Fruit fly (Drosophila melanogaster): ENCODE measurements around the gene nht.

Gene nht

DNA sequence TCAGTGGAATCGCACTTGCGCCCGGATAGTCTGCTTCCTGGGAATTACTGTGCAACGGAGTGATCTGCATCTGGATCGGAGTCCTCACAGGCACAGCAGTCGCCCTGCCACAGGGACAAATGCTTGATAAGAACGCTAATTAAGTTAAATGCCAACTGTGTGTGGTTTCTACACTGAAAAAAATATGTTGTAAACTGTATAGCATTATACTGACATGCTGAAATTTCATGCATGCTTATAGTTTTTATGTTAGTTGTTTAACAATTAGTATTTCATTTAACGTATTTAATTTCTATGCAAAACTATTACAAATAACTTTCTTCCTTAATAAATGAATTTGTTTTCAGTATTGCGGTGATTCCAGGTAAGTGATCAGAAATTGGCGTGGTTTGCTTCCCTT is 12.7 kb upstream of the nht start:
- no peak for TF ChIP-seq insv (optimal IDR thresholded peaks at IDR 0.05)
- no peak for TF ChIP-seq ttk (optimal IDR thresholded peaks at IDR 0.05)
- TF ChIP-seq Myc (optimal IDR thresholded peaks at IDR 0.05): no peak
- TF ChIP-seq Sin3A (optimal IDR thresholded peaks at IDR 0.05): no peak
- TF ChIP-seq h (optimal IDR thresholded peaks at IDR 0.05): no peak
- TF ChIP-seq psq (optimal IDR thresholded peaks at IDR 0.05): no peak

DNA sequence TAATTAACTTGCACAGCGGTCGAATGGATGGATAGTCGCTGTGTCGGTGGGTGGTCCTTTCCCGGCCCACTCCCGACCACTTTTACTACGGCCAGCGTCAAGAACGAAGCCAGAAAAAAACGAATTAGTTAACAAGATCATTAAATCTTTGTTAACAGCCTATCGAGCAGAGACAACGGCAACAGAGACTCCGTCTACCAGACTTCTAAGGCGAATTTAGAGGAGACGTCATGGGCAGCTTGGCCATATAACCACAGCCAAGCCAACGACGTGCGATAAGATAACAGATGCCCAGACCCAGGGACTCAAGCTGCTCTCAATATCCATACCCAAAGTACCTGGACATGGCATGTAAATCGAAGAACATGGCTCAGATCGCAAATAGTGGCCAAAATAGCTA is 11.9 kb upstream of the nht start:
- TF ChIP-seq ttk (optimal IDR thresholded peaks at IDR 0.05) (no peak), Myc (optimal IDR thresholded peaks at IDR 0.05) (no peak), Sin3A (optimal IDR thresholded peaks at IDR 0.05) (no peak), psq (optimal IDR thresholded peaks at IDR 0.05) (no peak), h (optimal IDR thresholded peaks at IDR 0.05) (no peak), insv (optimal IDR thresholded peaks at IDR 0.05) (no peak)

DNA sequence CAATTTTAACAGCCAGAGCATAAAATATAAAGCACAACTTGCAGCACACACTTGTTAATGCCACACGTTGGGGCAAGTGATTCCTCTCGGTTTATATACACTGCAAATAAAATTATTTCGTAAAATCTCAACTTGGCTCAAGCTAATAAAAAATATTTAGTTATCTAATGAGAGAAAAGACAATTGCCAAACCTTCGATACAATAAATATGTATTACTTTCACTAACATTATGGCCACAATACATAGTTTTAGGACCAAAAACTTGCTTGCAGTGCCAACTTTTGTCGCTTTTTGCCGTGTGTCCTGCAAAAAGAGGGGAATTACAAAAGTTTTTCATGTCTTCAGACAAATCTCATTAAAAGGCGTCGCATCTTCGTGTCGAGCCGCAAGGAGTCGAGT is 10.7 kb upstream of the nht start:
- no peak for TF ChIP-seq ttk (optimal IDR thresholded peaks at IDR 0.05)
- no peak for TF ChIP-seq Myc (optimal IDR thresholded peaks at IDR 0.05)
- no peak for TF ChIP-seq h (optimal IDR thresholded peaks at IDR 0.05)
- no peak for TF ChIP-seq Sin3A (optimal IDR thresholded peaks at IDR 0.05)
- no peak for TF ChIP-seq insv (optimal IDR thresholded peaks at IDR 0.05)
- TF ChIP-seq psq (optimal IDR thresholded peaks at IDR 0.05): no peak

DNA sequence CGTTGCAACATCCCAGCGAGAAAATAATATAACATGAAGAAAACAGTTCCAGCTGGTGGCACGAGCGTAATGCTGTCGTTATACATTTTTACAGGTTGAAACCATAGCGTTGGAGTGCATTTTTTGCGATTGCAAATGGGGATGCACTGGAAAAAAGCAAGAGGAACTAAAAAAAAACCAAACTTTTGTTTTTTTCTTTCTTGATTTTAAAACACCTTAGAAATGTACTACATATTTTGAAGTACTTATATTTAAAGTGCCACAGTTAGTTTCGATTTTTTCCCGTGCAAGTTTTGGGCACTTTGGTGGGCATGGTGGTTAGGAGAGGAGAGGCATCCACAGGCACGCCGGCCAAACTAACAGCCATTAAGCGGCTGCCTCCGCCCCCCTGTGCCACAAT is 9.3 kb upstream of the nht start:
- TF ChIP-seq Myc (optimal IDR thresholded peaks at IDR 0.05) (no peak), ttk (optimal IDR thresholded peaks at IDR 0.05) (no peak), Sin3A (optimal IDR thresholded peaks at IDR 0.05) (no peak), psq (optimal IDR thresholded peaks at IDR 0.05) (no peak), h (optimal IDR thresholded peaks at IDR 0.05) (no peak), insv (optimal IDR thresholded peaks at IDR 0.05) (no peak)

DNA sequence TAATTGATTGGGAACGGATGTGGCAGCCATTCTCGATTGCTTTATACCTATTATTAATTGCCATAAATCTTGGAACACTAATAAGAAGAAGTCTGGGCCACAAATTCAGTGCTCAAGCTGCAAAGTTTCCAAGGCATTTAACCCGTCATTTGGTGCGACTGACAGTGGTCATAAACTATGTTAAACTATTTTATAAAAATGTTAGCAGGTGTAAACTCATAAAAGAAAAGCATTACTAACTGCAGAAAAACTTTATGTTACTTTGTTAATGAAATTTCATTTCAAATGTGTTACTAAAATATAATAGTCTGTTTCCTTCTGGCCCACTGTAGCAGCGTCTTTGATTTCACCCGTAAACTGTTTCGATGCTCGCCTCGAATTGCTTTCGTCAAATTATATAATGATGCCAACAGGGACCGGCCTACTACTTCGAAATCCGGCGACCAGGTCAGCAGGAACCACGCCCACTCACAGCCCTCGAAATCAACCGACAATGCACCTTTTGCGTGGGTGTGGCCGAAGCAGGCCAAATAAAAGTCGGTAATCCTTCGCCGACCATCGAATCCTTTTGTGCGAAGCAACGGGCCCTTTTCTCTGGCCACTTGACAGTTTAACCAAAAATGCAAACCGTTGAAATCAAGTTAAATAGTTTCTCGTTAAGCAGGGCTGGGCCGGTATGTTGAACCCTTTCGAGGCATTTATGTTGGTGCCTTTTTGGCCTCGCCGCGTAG is 7.0 kb upstream of the nht start:
- TF ChIP-seq Sin3A (optimal IDR thresholded peaks at IDR 0.05) (no peak), insv (optimal IDR thresholded peaks at IDR 0.05) (no peak), Myc (optimal IDR thresholded peaks at IDR 0.05) (no peak), h (optimal IDR thresholded peaks at IDR 0.05) (no peak), psq (optimal IDR thresholded peaks at IDR 0.05) (no peak), ttk (optimal IDR thresholded peaks at IDR 0.05) (no peak)

DNA sequence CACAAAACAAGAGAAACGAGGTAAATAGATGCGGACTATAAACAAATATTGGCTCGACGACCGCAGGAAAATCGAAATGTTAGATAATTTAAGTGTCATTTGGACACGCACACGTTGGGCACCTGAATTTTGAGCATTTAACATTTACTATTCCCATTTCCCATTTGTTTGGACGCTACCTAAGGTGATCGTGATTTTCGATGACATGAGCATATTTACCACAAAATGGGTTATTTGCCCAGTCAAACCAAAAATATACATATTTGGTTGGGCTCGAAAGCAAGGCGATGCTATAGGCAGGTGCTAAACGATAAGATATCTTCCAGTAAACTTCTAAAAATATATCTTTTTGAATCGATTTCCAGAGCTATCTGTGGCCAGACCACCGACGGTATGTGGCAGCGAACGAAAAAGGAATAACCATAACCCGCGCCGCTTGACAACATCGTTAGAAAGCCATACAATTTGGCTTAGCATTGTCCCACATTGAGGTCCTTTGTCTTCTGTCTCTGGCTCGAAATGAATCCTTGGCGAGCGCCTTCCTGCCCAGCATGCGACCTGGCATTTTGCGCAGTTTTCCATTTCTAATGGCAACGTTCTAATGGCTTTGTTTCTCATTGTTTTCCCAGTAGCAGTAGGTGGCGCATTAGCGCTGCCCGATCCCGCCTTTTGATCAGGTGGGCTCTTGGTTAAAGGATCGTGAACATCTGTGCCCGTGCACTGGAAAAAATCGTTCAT is 5.6 kb upstream of the nht start:
- TF ChIP-seq h (optimal IDR thresholded peaks at IDR 0.05) (no peak), ttk (optimal IDR thresholded peaks at IDR 0.05) (no peak), psq (optimal IDR thresholded peaks at IDR 0.05) (no peak), Myc (optimal IDR thresholded peaks at IDR 0.05) (no peak), Sin3A (optimal IDR thresholded peaks at IDR 0.05) (no peak), insv (optimal IDR thresholded peaks at IDR 0.05) (no peak)

DNA sequence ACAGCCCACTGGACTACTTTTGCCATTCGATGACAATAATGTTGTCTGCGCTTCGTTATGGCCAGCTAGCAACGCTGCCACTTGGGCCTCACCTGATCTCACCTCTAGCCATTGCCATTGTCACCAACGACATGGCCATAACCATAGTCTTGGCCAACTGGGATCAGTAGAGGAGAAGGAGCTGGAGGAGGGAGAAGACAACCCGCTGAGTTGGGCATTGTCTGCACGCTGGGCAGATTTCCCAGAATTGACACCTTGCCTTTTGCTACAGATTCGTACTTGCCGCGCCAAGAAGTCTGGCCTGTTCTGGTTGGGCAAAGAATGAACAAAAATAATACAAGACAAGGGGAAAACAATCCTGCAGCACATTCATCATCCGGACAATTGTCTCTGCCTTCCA is 4.5 kb upstream of the nht start:
- no peak for TF ChIP-seq Myc (optimal IDR thresholded peaks at IDR 0.05)
- TF ChIP-seq insv (optimal IDR thresholded peaks at IDR 0.05): no peak
- TF ChIP-seq psq (optimal IDR thresholded peaks at IDR 0.05): no peak
- TF ChIP-seq Sin3A (optimal IDR thresholded peaks at IDR 0.05): no peak
- no peak for TF ChIP-seq h (optimal IDR thresholded peaks at IDR 0.05)
- no peak for TF ChIP-seq ttk (optimal IDR thresholded peaks at IDR 0.05)

DNA sequence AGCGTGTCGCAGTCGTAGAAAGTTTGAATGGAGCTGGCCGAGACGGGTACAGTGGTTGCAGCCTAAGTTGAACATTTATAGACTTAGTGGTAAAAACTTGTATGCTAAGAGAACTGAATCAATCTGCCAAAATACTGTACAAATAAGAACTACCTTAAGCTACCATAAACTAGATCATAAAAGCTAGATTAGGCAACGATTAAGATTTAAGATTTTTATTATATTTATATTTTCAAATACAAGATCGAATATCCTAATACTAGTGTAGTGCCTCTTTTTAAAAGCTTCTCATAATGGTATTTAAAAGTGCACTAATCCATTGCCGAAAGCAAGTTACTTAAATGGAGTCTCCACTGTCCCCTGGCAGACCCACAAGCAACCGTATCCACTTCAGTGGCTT is 2.7 kb upstream of the nht start:
- TF ChIP-seq insv (optimal IDR thresholded peaks at IDR 0.05) (no peak), Myc (optimal IDR thresholded peaks at IDR 0.05) (no peak), ttk (optimal IDR thresholded peaks at IDR 0.05) (no peak), psq (optimal IDR thresholded peaks at IDR 0.05) (no peak), h (optimal IDR thresholded peaks at IDR 0.05) (no peak), Sin3A (optimal IDR thresholded peaks at IDR 0.05) (no peak)

DNA sequence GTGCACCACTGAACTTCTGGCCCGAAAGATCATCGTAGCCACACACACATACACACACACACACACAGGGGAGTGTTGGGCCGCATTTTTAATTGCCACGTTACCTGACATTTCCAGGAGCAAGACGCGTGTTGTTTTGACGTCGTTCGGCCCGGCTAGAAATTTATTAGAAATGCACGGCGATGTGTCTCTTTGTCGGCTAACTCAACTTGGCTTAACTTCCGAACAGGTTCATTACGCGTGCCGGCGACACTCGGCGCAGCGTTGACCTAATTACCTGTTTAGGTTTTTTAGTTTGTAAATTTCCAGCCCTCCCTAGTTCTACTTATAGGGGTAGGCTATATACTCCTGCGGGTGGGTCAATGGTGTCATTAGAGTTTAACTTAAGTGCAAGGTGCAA is 1.2 kb upstream of the nht start:
- no peak for TF ChIP-seq insv (optimal IDR thresholded peaks at IDR 0.05)
- no peak for TF ChIP-seq ttk (optimal IDR thresholded peaks at IDR 0.05)
- TF ChIP-seq psq (optimal IDR thresholded peaks at IDR 0.05): no peak
- no peak for TF ChIP-seq h (optimal IDR thresholded peaks at IDR 0.05)
- TF ChIP-seq Sin3A (optimal IDR thresholded peaks at IDR 0.05): no peak

DNA sequence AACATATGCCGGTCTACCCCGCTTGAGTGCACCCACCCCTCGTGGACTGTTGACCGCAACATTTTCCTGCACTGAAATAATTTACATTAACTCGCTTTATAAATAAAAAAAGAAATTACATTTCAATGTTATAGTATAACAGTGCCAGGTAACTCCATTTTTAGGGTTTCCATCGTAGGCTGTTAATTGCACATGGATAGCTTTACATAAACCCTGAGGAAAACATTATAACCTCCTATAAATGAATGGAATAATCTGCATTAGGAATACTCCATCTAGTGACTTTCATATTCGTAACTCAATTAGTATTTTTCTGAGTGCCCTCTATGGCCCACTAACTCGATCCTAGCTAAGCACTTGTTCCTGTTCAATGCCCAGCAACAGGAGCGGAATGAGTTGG is 507 bp upstream of the nht start:
- TF ChIP-seq insv (optimal IDR thresholded peaks at IDR 0.05): no peak
- no peak for TF ChIP-seq psq (optimal IDR thresholded peaks at IDR 0.05)
- TF ChIP-seq ttk (optimal IDR thresholded peaks at IDR 0.05): no peak
- no peak for TF ChIP-seq h (optimal IDR thresholded peaks at IDR 0.05)

DNA sequence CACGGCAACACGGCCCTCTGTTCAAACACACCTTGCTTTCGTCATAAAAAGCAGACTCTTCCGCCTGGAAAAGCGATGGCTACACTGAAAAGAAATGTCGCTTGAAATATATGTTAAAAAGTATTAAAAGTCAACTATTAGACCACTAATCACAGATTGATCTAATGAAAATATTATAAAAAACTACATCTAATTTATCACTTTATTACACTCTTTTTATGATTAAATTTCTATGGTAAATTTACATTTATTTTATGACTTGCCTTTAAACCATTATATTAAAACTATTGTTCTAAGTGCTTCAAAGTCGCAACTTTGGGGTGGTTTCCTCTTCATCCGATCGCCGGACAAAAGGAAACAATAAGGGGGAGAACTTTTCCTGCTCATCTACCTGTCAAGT is 2.3 kb downstream of the nht start:
- TF ChIP-seq h (optimal IDR thresholded peaks at IDR 0.05) (no peak), ttk (optimal IDR thresholded peaks at IDR 0.05) (no peak), Sin3A (optimal IDR thresholded peaks at IDR 0.05) (no peak), psq (optimal IDR thresholded peaks at IDR 0.05) (no peak), insv (optimal IDR thresholded peaks at IDR 0.05) (no peak), Myc (optimal IDR thresholded peaks at IDR 0.05) (no peak)

DNA sequence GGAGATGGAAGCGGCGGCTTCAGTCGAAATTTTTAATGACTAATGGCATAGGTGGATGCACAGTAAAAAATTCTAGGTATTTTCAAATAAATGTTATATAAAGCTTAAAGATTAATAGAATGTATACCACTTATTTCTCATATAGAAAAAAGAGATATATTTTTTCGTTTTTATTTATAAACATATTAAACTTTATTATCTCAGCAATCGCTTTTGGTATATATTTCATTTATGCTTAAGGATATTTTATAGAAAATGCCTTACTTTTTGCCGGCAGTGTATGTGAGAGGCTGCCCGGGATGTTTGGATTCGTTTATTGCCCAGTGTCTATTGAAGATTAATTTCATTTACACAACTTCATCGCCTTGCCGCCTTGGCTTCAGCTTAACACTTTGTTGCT is 3.8 kb downstream of the nht start:
- TF ChIP-seq insv (optimal IDR thresholded peaks at IDR 0.05) (no peak), Myc (optimal IDR thresholded peaks at IDR 0.05) (no peak), h (optimal IDR thresholded peaks at IDR 0.05) (no peak), psq (optimal IDR thresholded peaks at IDR 0.05) (no peak), ttk (optimal IDR thresholded peaks at IDR 0.05) (no peak), Sin3A (optimal IDR thresholded peaks at IDR 0.05) (no peak)

Data from Kc167 (cell line).